Worm (Caenorhabditis elegans) whole organism, L4/young adult: Measurements from ENCODE around the gene ZK1248.19.

Source experiments
- W03F9.2 ChIP-seq: fragments of 150-350 bp; optimal IDR thresholded peaks from 2 replicates; lab custom pipeline; 2014; ENCODE audit warnings: missing biosample characterization, missing genetic modification characterization
- dao-5 ChIP-seq: sonication (generic microtip); optimal IDR thresholded peaks from 2 replicates; lab custom pipeline; 2016; ENCODE audit warnings: missing genotype, missing genetic modification characterization, moderate library complexity, missing compliant biosample characterization
- him-1 ChIP-seq: sonication (generic microtip); optimal IDR thresholded peaks from 2 replicates; lab custom pipeline; 2016; ENCODE audit warnings: missing genotype, missing genetic modification reagents, missing genetic modification characterization, missing compliant biosample characterization

- TF ChIP-seq W03F9.2 (tag; lab: Kevin White, UChicago) (no peak), him-1 (tag; lab: Kevin White, UChicago) (no peak), dao-5 (tag; lab: Kevin White, UChicago) (no peak)
Measured at ce11 chrII:5816346-5816745, 22.9 kb downstream of the ZK1248.19 start, which contains the start of gene ZK1248.20.
